Fruit fly (Drosophila melanogaster) whole organism, embryonic: Measurements from ENCODE around the gene CG11382.

Source experiments
- Atf-2 ChIP-seq: fragments of 200-800 bp; sonication (Bioruptor generic); optimal IDR thresholded peaks from 2 replicates; lab custom pipeline; 2016; ENCODE audit warnings: missing biosample characterization, missing genetic modification characterization
- Blimp-1 ChIP-seq: fragments of 200-800 bp; sonication (Bioruptor generic); optimal IDR thresholded peaks from 3 replicates; lab custom pipeline; 2018; ENCODE audit warnings: missing biosample characterization, missing genetic modification characterization, mild to moderate bottlenecking, moderate library complexity, missing genetic modification reagents
- CG11696 ChIP-seq: fragments of 200-800 bp; sonication (Bioruptor generic); IDR thresholded peaks from 2 replicates; pipeline ENCODE4 v1.3.6; 2022; ENCODE audit warnings: missing biosample characterization, missing genetic modification characterization
- CG15479 ChIP-seq: fragments of 200-800 bp; sonication (Bioruptor generic); optimal IDR thresholded peaks from 3 replicates; lab custom pipeline; 2019; ENCODE audit warnings: missing biosample characterization, mild to moderate bottlenecking, missing genetic modification characterization, moderate library complexity
- CG16863 ChIP-seq: fragments of 200-800 bp; sonication (Bioruptor generic); optimal IDR thresholded peaks from 3 replicates; lab custom pipeline; 2016; ENCODE audit warnings: missing biosample characterization, missing genetic modification characterization
- CG17328 ChIP-seq: fragments of 200-800 bp; sonication (Bioruptor generic); IDR thresholded peaks from 2 replicates; pipeline ENCODE4 v1.3.6; 2022; ENCODE audit warnings: missing biosample characterization, missing genetic modification characterization
- CG17361 ChIP-seq: fragments of 200-800 bp; sonication (Bioruptor generic); IDR thresholded peaks from 3 replicates; pipeline ENCODE4 v1.3.6; 2022; ENCODE audit warnings: missing biosample characterization, missing genetic modification characterization
- CG1792 ChIP-seq: fragments of 200-800 bp; sonication (Bioruptor generic); optimal IDR thresholded peaks from 2 replicates; lab custom pipeline; 2016; ENCODE audit warnings: missing biosample characterization, missing genetic modification characterization
- CG18476 ChIP-seq: fragments of 200-800 bp; sonication (Bioruptor generic); optimal IDR thresholded peaks from 2 replicates; lab custom pipeline; 2016; ENCODE audit warnings: missing biosample characterization, mild to moderate bottlenecking, missing genetic modification characterization
- CG30020 ChIP-seq: fragments of 200-800 bp; optimal IDR thresholded peaks from 2 replicates; lab custom pipeline; 2019; ENCODE audit warnings: missing biosample characterization, mild to moderate bottlenecking, missing genetic modification characterization, moderate library complexity
- CG30431 ChIP-seq: fragments of 200-800 bp; sonication (Bioruptor generic); optimal IDR thresholded peaks from 2 replicates; lab custom pipeline; 2017; ENCODE audit warnings: missing biosample characterization, missing genetic modification characterization
- CG31388 ChIP-seq: fragments of 200-800 bp; sonication (Bioruptor generic); optimal IDR thresholded peaks from 2 replicates; lab custom pipeline; 2016; ENCODE audit warnings: missing biosample characterization, missing genetic modification characterization
- CG4328 ChIP-seq: fragments of 200-800 bp; sonication (Bioruptor generic); optimal IDR thresholded peaks from 3 replicates; lab custom pipeline; 2017; ENCODE audit warnings: missing biosample characterization, missing genetic modification reagents, missing genetic modification characterization
- CG4617 ChIP-seq: fragments of 200-800 bp; sonication (Bioruptor generic); optimal IDR thresholded peaks from 3 replicates; lab custom pipeline; 2016; ENCODE audit warnings: missing biosample characterization, missing genetic modification characterization, borderline replicate concordance
- CG4707 ChIP-seq: fragments of 200-800 bp; sonication (Bioruptor generic); optimal IDR thresholded peaks from 2 replicates; lab custom pipeline; 2018; ENCODE audit warnings: missing biosample characterization, mild to moderate bottlenecking, missing genetic modification characterization, moderate library complexity
- CG4820 ChIP-seq: fragments of 200-800 bp; sonication (Bioruptor generic); optimal IDR thresholded peaks from 3 replicates; lab custom pipeline; 2016; ENCODE audit warnings: missing biosample characterization, missing genetic modification characterization
- CG5180 ChIP-seq: fragments of 200-800 bp; sonication (Bioruptor generic); optimal IDR thresholded peaks from 3 replicates; lab custom pipeline; 2017; ENCODE audit warnings: missing biosample characterization, missing genetic modification characterization, mild to moderate bottlenecking, moderate library complexity, missing genetic modification reagents
- CG8290 ChIP-seq, 3 experiments: fragments of 200-800 bp; sonication (Bioruptor generic); optimal IDR thresholded peaks; 2 replicates each; lab custom pipeline; 2016 to 2019; ENCODE audit warnings: missing biosample characterization in 3 of 3, missing genetic modification characterization in 3 of 3, mild to moderate bottlenecking in 2 of 3, moderate library complexity in 1 of 3
- CG8924 ChIP-seq: fragments of 200-800 bp; optimal IDR thresholded peaks from 3 replicates; lab custom pipeline; 2019; ENCODE audit warnings: missing biosample characterization, mild to moderate bottlenecking, missing genetic modification characterization, moderate library complexity
- CTCF ChIP-seq: fragments of 200-800 bp; sonication (Bioruptor generic); optimal IDR thresholded peaks from 2 replicates; lab custom pipeline; 2017; ENCODE audit warnings: missing biosample characterization, mild to moderate bottlenecking, missing genetic modification characterization, moderate library complexity
- Camta ChIP-seq: fragments of 200-800 bp; sonication (Bioruptor generic); optimal IDR thresholded peaks from 2 replicates; lab custom pipeline; 2016; ENCODE audit warnings: missing biosample characterization, missing genetic modification characterization
- Drgx ChIP-seq: fragments of 200-800 bp; sonication (Bioruptor generic); IDR thresholded peaks from 2 replicates; pipeline ENCODE4 v1.3.6; 2022; ENCODE audit warnings: missing biosample characterization, missing genetic modification characterization
- Fer3 ChIP-seq: fragments of 200-800 bp; sonication (Bioruptor generic); optimal IDR thresholded peaks from 2 replicates; lab custom pipeline; 2018; ENCODE audit warnings: missing biosample characterization, mild to moderate bottlenecking, missing genetic modification characterization, moderate library complexity
- Gug ChIP-seq: fragments of 200-800 bp; sonication (Bioruptor generic); IDR thresholded peaks from 4 replicates; pipeline ENCODE4 v1.3.6; 2022; ENCODE audit warnings: missing biosample characterization, missing genetic modification characterization
- HmgZ ChIP-seq: fragments of 200-800 bp; sonication (Bioruptor generic); optimal IDR thresholded peaks from 2 replicates; lab custom pipeline; 2018; ENCODE audit warnings: missing biosample characterization, mild to moderate bottlenecking, missing genetic modification characterization
- Hr3 ChIP-seq: fragments of 200-800 bp; sonication (Bioruptor generic); optimal IDR thresholded peaks from 3 replicates; lab custom pipeline; 2016; ENCODE audit warnings: missing biosample characterization, missing genetic modification characterization
- Ravus ChIP-seq: fragments of 200-800 bp; sonication (Bioruptor generic); IDR thresholded peaks from 2 replicates; pipeline ENCODE4 v1.3.6; 2022; ENCODE audit warnings: missing biosample characterization, missing genetic modification characterization
- Six4 ChIP-seq: fragments of 200-800 bp; sonication (Bioruptor generic); optimal IDR thresholded peaks from 2 replicates; lab custom pipeline; 2016; ENCODE audit warnings: missing biosample characterization, missing genetic modification characterization
- chif ChIP-seq, 2 experiments: fragments of 200-800 bp; sonication (Bioruptor generic); optimal IDR thresholded peaks; 3 replicates each; lab custom pipeline; 2016; ENCODE audit warnings: missing biosample characterization in 2 of 2, missing genetic modification characterization in 2 of 2
- dmrt11E ChIP-seq: fragments of 200-800 bp; sonication (Bioruptor generic); optimal IDR thresholded peaks from 3 replicates; lab custom pipeline; 2018; ENCODE audit warnings: missing biosample characterization, mild to moderate bottlenecking, missing genetic modification characterization, moderate library complexity
- esg ChIP-seq: fragments of 200-800 bp; sonication (Bioruptor generic); conservative IDR thresholded peaks from 2 replicates; pipeline ENCODE4 v1.3.6; 2022; ENCODE audit warnings: missing biosample characterization, missing genetic modification characterization
- ewg ChIP-seq: fragments of 200-800 bp; sonication (Bioruptor generic); optimal IDR thresholded peaks from 3 replicates; lab custom pipeline; 2017; ENCODE audit warnings: mild to moderate bottlenecking, missing biosample characterization, missing genetic modification reagents, missing genetic modification characterization
- eyg ChIP-seq: fragments of 200-800 bp; sonication (Bioruptor generic); optimal IDR thresholded peaks from 3 replicates; lab custom pipeline; 2016; ENCODE audit warnings: missing biosample characterization, missing genetic modification characterization
- fu2 ChIP-seq: fragments of 200-800 bp; sonication (Bioruptor generic); optimal IDR thresholded peaks from 2 replicates; lab custom pipeline; 2016; ENCODE audit warnings: missing biosample characterization, missing genetic modification characterization
- grau ChIP-seq: fragments of 200-800 bp; optimal IDR thresholded peaks from 3 replicates; lab custom pipeline; 2019; ENCODE audit warnings: missing biosample characterization, mild to moderate bottlenecking, missing genetic modification characterization, moderate library complexity
- h ChIP-seq: fragments of >200 bp; optimal IDR thresholded peaks from 2 replicates; lab custom pipeline; 2017
- her ChIP-seq: fragments of 200-800 bp; sonication (Bioruptor generic); optimal IDR thresholded peaks from 2 replicates; lab custom pipeline; 2016; ENCODE audit warnings: missing biosample characterization, missing genetic modification characterization
- nerfin-1 ChIP-seq: fragments of 200-800 bp; sonication (Bioruptor generic); optimal IDR thresholded peaks from 3 replicates; lab custom pipeline; 2019; ENCODE audit warnings: missing biosample characterization, mild to moderate bottlenecking, missing genetic modification characterization, moderate library complexity
- pnt ChIP-seq: fragments of 200-800 bp; sonication (Bioruptor generic); optimal IDR thresholded peaks from 3 replicates; lab custom pipeline; 2016; ENCODE audit warnings: missing biosample characterization, missing genetic modification characterization
- repo ChIP-seq: fragments of 200-800 bp; sonication (Bioruptor generic); optimal IDR thresholded peaks from 2 replicates; lab custom pipeline; 2016; ENCODE audit warnings: missing biosample characterization, missing genetic modification characterization
- z ChIP-seq: fragments of 200-800 bp; sonication (Bioruptor generic); IDR thresholded peaks from 3 replicates; pipeline ENCODE4 v1.3.6; 2022; ENCODE audit warnings: missing biosample characterization, missing genetic modification characterization

Gene CG11382

DNA sequence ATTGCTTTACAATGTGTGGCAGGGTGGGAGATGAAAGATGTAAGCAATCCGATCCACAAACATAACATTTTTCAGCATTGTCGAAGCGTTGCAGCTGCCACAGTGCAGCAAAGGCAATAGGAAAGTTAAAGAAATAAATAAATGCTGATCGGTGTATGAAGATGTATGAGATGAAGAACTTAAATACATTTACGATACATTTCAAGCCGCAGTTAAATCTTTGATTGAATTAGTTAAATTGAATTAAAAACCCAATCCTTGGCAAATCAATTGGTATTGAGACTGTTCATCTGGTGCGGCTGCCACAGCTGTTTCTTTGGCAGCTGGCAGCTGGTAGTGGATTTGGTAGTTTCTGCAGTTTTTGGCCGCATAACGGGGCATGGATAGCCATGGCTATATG is 11.9 kb upstream of the CG11382 start:
- no peak for TF ChIP-seq dmrt11E
- TF ChIP-seq CG4328 (GFP tag; lab: Kevin White, UChicago), result no peak
- no peak for TF ChIP-seq CG8924 (tag; lab: Kevin White, UChicago)
- TF ChIP-seq CG30431 (GFP tag; lab: Kevin White, UChicago), result no peak
- TF ChIP-seq Atf-2 (GFP tag; lab: Kevin White, UChicago), result no peak
- no peak for TF ChIP-seq CG4617
- TF ChIP-seq Hr3 (GFP tag; lab: Kevin White, UChicago), result no peak
- no peak for TF ChIP-seq CG17361 (GFP tag; lab: Robert Waterston, UW)
- no peak for TF ChIP-seq chif (GFP tag; optimal IDR thresholded peaks at IDR 0.05; lab: Kevin White, UChicago)
- no peak for TF ChIP-seq Ravus (GFP tag; lab: Robert Waterston, UW)
- TF ChIP-seq CG8290 (GFP tag; optimal IDR thresholded peaks at IDR 0.05; lab: Kevin White, UChicago), result no peak
- no peak for TF ChIP-seq CG8290 (tag; optimal IDR thresholded peaks at IDR 0.05; lab: Kevin White, UChicago)
- no peak for TF ChIP-seq CG15479 (GFP tag; lab: Kevin White, UChicago)
- no peak for TF ChIP-seq grau (tag; lab: Kevin White, UChicago)
- no peak for TF ChIP-seq Six4 (GFP tag; lab: Kevin White, UChicago)
- TF ChIP-seq CG4707 (GFP tag; lab: Kevin White, UChicago), result no peak
- no peak for TF ChIP-seq CG30020 (tag; lab: Kevin White, UChicago)
- no peak for TF ChIP-seq h (lab: Kevin White, UChicago)
- no peak for TF ChIP-seq pnt (GFP tag; lab: Kevin White, UChicago)
- no peak for TF ChIP-seq z (GFP tag; lab: Robert Waterston, UW)
- TF ChIP-seq eyg (GFP tag; lab: Kevin White, UChicago), result no peak
- TF ChIP-seq, all 482 proteins: peak for 0

dm6 chrX:1199246-1199645 is 10.5 kb upstream of the CG11382 start, which contains the start of gene CG14625:
Gene CG14625, plus strand, starts transcription at chrX:1199546.
- TF ChIP-seq Blimp-1 (GFP tag; lab: Kevin White, UChicago) (peak; percentile 10), HmgZ (tag; lab: Kevin White, UChicago) (no peak)
- TF ChIP-seq, all 482 proteins: peak for 1

DNA sequence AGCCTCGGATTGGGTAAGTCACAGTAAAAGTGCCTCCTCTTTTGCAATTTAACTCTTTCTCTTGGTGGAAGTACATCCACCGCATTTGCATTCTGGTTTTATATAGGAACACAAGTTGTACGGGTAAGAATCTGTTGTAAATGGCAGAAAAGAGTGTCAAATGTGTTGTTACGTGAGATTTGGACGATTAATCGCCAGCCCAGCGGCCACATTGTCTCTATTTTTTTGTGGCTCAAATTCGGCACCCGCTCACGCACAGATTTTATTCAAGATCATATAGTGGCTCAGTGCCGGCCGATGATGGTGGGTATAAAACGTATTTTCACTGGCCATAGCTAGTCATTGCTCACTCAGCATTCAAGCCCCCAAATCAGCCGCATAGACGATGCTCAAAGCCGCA is 6.3 kb upstream of the CG11382 start, which contains the start of gene CG11381:
Gene CG11381, plus strand, starts transcription at position 301 of the 400 bp plus-strand sequence.
- TF ChIP-seq Gug, result no peak
- no peak for TF ChIP-seq CG16863 (GFP tag; lab: Kevin White, UChicago)
- no peak for TF ChIP-seq Fer3 (tag; lab: Kevin White, UChicago)
- TF ChIP-seq CG18476 (GFP tag; lab: Kevin White, UChicago), result no peak
- TF ChIP-seq Camta (GFP tag; lab: Kevin White, UChicago), result no peak
- no peak for TF ChIP-seq CG1792 (GFP tag; lab: Kevin White, UChicago)
- TF ChIP-seq nerfin-1 (tag; lab: Kevin White, UChicago), result no peak
- no peak for TF ChIP-seq Drgx (GFP tag; lab: Robert Waterston, UW)
- TF ChIP-seq esg, result no peak
- TF ChIP-seq CG11696 (GFP tag; lab: Robert Waterston, UW), result no peak
- no peak for TF ChIP-seq repo (GFP tag; lab: Kevin White, UChicago)
- TF ChIP-seq her (GFP tag; lab: Kevin White, UChicago), result no peak
- TF ChIP-seq CG31388 (GFP tag; lab: Kevin White, UChicago), result no peak
- no peak for TF ChIP-seq CG4820
- TF ChIP-seq fu2 (GFP tag; lab: Kevin White, UChicago), result no peak
- no peak for TF ChIP-seq CTCF (GFP tag; lab: Kevin White, UChicago)
- no peak for TF ChIP-seq CG5180 (GFP tag; lab: Kevin White, UChicago)
- no peak for TF ChIP-seq CG17328
- TF ChIP-seq ewg (GFP tag; lab: Kevin White, UChicago), result no peak
